Worm (Caenorhabditis elegans): ENCODE results near the gene K07F5.7.

The K07F5.7 gene

DNA sequence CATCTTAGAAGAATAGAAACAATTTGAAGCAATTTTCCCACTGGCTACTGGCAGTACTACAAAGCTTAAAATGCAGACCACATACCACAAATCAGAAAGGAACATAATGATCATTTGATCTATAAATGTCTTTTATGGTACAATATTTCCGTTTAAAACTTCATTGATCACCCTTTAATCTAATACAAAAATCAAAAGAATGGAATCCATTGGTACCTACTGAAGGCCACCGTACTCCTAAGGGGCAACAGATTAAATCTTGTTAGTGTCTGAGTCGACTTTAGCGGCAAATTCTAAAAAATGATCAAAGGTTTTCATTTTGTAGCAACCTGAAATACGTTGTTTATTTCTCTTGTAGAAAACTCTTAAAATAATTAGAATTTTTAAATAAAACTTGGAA is 24.2 kb upstream of the K07F5.7 start:
- no peak for TF ChIP-seq syd-9 (tag; optimal IDR thresholded peaks at IDR 0.05)
- TF ChIP-seq ceh-14 (tag; optimal IDR thresholded peaks at IDR 0.05), result no peak
- no peak for TF ChIP-seq pag-3 (tag; optimal IDR thresholded peaks at IDR 0.05; ENCODE audit: borderline replicate concordance)
- no peak for TF ChIP-seq hlh-13 (GFP tag; optimal IDR thresholded peaks at IDR 0.05)
- TF ChIP-seq F13H6.1 (tag; optimal IDR thresholded peaks at IDR 0.05), result no peak
- no peak for TF ChIP-seq ceh-34 (tag; optimal IDR thresholded peaks at IDR 0.05)
- TF ChIP-seq tbx-7 (tag; optimal IDR thresholded peaks at IDR 0.05), result no peak
- no peak for TF ChIP-seq dmd-4 (tag; optimal IDR thresholded peaks at IDR 0.05; ENCODE audit: borderline replicate concordance)
- TF ChIP-seq nhr-232 (tag; optimal IDR thresholded peaks at IDR 0.05), result no peak
- no peak for TF ChIP-seq elt-2 (tag; optimal IDR thresholded peaks at IDR 0.05)
- TF ChIP-seq pha-2 (tag; optimal IDR thresholded peaks at IDR 0.05), result no peak
- TF ChIP-seq ceh-2 (tag; optimal IDR thresholded peaks at IDR 0.05), result no peak
- TF ChIP-seq ref-2 (tag; optimal IDR thresholded peaks at IDR 0.05), result no peak
- no peak for TF ChIP-seq ceh-22 (tag; optimal IDR thresholded peaks at IDR 0.05)
- TF ChIP-seq ceh-19 (GFP tag; optimal IDR thresholded peaks at IDR 0.05), result no peak
- no peak for TF ChIP-seq ceh-18 (tag; optimal IDR thresholded peaks at IDR 0.05)
- no peak for TF ChIP-seq ceh-45 (GFP tag; IDR thresholded peaks at IDR 0.05)
- TF ChIP-seq mec-3 (tag; optimal IDR thresholded peaks at IDR 0.05; ENCODE audit: borderline replicate concordance), result no peak
- TF ChIP-seq unc-86 (tag; optimal IDR thresholded peaks at IDR 0.05), result no peak
- TF ChIP-seq ceh-24 (tag; optimal IDR thresholded peaks at IDR 0.05), result no peak

DNA sequence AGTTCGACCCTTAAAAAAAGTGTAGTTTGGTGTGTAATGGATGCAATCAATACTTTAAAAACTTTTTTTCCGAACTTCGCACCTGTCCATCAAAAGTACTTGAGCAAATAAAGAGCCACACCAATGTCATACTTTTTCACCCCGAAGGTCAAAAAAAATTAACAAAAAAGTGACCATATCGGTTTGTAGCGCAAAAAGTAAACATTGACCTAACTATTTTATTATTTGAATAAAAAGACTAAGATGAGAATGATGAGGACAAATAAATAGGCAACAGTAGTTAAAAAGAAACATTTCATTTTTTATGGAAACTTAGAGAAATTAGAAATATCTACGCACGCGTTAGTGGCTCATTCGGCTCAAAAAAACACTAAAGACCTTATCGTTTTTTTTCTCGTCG is 21.4 kb upstream of the K07F5.7 start:
- TF ChIP-seq eyg-1 (tag; optimal IDR thresholded peaks at IDR 0.05), result no peak
- TF ChIP-seq rnt-1 (tag; optimal IDR thresholded peaks at IDR 0.05), result no peak
- no peak for TF ChIP-seq sox-4 (tag; optimal IDR thresholded peaks at IDR 0.05)
- no peak for TF ChIP-seq fkh-6 (tag; optimal IDR thresholded peaks at IDR 0.05)
- no peak for TF ChIP-seq pag-3 (tag; optimal IDR thresholded peaks at IDR 0.05; ENCODE audit: borderline replicate concordance)
- TF ChIP-seq ceh-22 (tag; optimal IDR thresholded peaks at IDR 0.05), result no peak
- no peak for TF ChIP-seq ceh-6 (GFP tag; optimal IDR thresholded peaks at IDR 0.05)
- TF ChIP-seq hlh-30 (tag; optimal IDR thresholded peaks at IDR 0.05; ENCODE audit: insufficient read depth), result no peak
- TF ChIP-seq tbx-2 (tag; optimal IDR thresholded peaks at IDR 0.05), result no peak
- no peak for TF ChIP-seq ceh-24 (tag; optimal IDR thresholded peaks at IDR 0.05)
- TF ChIP-seq mec-3 (tag; optimal IDR thresholded peaks at IDR 0.05; ENCODE audit: borderline replicate concordance), result no peak
- no peak for TF ChIP-seq pros-1 (tag; optimal IDR thresholded peaks at IDR 0.05)
- no peak for TF ChIP-seq madf-2 (tag; optimal IDR thresholded peaks at IDR 0.05)
- TF ChIP-seq C08G9.2 (tag; optimal IDR thresholded peaks at IDR 0.05), result no peak
- no peak for TF ChIP-seq npax-4 (tag; optimal IDR thresholded peaks at IDR 0.05)

DNA sequence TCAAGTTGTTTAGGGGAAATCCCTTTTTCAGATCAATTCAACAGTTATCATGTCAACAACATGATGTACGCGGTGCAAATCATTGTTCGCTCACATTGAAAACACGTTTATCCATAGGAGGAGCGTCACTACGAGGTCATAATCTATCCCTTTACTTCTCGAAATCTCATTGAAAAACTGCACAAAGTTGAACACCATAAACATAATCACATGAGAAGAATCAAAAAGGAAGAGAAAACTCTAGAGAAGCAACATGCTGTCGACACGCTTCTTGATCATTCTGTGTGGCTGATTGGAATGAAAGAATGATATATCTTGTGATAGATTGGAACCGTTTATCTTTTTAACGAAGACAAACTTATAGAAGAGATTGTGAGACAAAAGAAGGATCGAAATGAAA is 19.9 kb upstream of the K07F5.7 start:
- TF ChIP-seq eyg-1 (tag; optimal IDR thresholded peaks at IDR 0.05) (no peak), unc-55 (GFP tag; optimal IDR thresholded peaks at IDR 0.05) (no peak), pat-9 (tag; optimal IDR thresholded peaks at IDR 0.05) (no peak), pha-2 (tag; optimal IDR thresholded peaks at IDR 0.05) (no peak), ahr-1 (tag; optimal IDR thresholded peaks at IDR 0.05) (no peak), ceh-31 (tag; optimal IDR thresholded peaks at IDR 0.05) (no peak), ets-4 (tag; optimal IDR thresholded peaks at IDR 0.05) (no peak), che-1 (tag; optimal IDR thresholded peaks at IDR 0.05) (no peak), ceh-30 (tag; optimal IDR thresholded peaks at IDR 0.05) (no peak), ceh-24 (tag; optimal IDR thresholded peaks at IDR 0.05) (no peak), madf-2 (tag; optimal IDR thresholded peaks at IDR 0.05) (no peak), hlh-6 (tag; optimal IDR thresholded peaks at IDR 0.05) (no peak)

DNA sequence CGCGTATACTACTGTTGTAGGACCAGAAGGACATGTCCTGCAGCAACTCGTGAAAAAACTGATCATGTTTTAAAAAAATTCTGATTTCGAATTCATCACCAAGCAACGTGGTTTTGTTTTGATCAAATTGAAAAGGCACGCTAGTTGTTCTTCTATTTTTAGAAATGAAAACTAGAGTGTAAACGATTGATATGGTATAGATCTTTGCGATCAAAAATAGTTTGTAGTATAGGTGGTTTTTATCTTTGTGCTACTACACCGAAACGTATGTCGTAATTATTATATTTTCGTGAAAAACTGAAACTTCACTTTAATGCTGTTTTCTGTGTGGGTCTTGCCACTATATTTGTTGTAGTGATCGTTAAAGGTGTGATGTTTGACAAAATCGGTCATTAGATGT is 18.9 kb upstream of the K07F5.7 start:
- TF ChIP-seq ets-4 (tag; optimal IDR thresholded peaks at IDR 0.05), result no peak
- TF ChIP-seq ceh-31 (tag; optimal IDR thresholded peaks at IDR 0.05), result no peak
- no peak for TF ChIP-seq lim-6 (tag; optimal IDR thresholded peaks at IDR 0.05)
- TF ChIP-seq lin-11 (tag; optimal IDR thresholded peaks at IDR 0.05), result no peak
- no peak for TF ChIP-seq pqm-1 (tag; optimal IDR thresholded peaks at IDR 0.05)
- no peak for TF ChIP-seq C38D4.7 (GFP tag; optimal IDR thresholded peaks at IDR 0.05)
- no peak for TF ChIP-seq madf-2 (tag; optimal IDR thresholded peaks at IDR 0.05)
- TF ChIP-seq ztf-16 (tag; optimal IDR thresholded peaks at IDR 0.05), result no peak
- TF ChIP-seq tbx-2 (tag; optimal IDR thresholded peaks at IDR 0.05), result no peak
- no peak for TF ChIP-seq sox-4 (tag; optimal IDR thresholded peaks at IDR 0.05)
- no peak for TF ChIP-seq pha-2 (tag; optimal IDR thresholded peaks at IDR 0.05)
- no peak for TF ChIP-seq unc-42 (tag; optimal IDR thresholded peaks at IDR 0.05)
- no peak for TF ChIP-seq nhr-232 (tag; optimal IDR thresholded peaks at IDR 0.05)

Measured in whole organism, late embryonic.